Fruit fly (Drosophila melanogaster) Kc167 (cell line): ENCODE measurements around the gene Jon25Bii.

Source experiments
- Myc ChIP-seq: fragments of >200 bp; optimal IDR thresholded peaks from 2 replicates; lab custom pipeline; 2017; ENCODE audit warnings: missing external identifiers
- h ChIP-seq: fragments of >200 bp; optimal IDR thresholded peaks from 3 replicates; lab custom pipeline; 2018; ENCODE audit warnings: missing external identifiers
- ttk ChIP-seq: sonication (Bioruptor generic); optimal IDR thresholded peaks from 2 replicates; lab custom pipeline; 2017; ENCODE audit warnings: missing external identifiers

dm6 chr2L:4997401-4998259 is 44.7 kb upstream of the Jon25Bii start:
- TF ChIP-seq ttk (no peak), h (lab: Kevin White, UChicago) (no peak), Myc (lab: Kevin White, UChicago) (no peak)
